Fruit fly (Drosophila melanogaster) whole organism, prepupa: Measurements from ENCODE around the gene Mcad.

Experiments
- Blimp-1 ChIP-seq: fragments of 200-800 bp; sonication (Bioruptor generic); optimal IDR thresholded peaks from 3 replicates; lab custom pipeline; 2017; ENCODE audit warnings: missing biosample characterization, missing genetic modification characterization, mild to moderate bottlenecking, moderate library complexity, missing genetic modification reagents
- CG4318 ChIP-seq: fragments of 200-800 bp; sonication (Bioruptor generic); optimal IDR thresholded peaks from 3 replicates; lab custom pipeline; 2017; ENCODE audit warnings: missing biosample characterization, mild to moderate bottlenecking, missing genetic modification characterization
- CG6808 ChIP-seq: fragments of 200-800 bp; sonication (Bioruptor generic); optimal IDR thresholded peaks from 3 replicates; lab custom pipeline; 2017; ENCODE audit warnings: missing biosample characterization, missing genetic modification characterization, mild to moderate bottlenecking, moderate library complexity, missing genetic modification reagents
- Hr4 ChIP-seq: fragments of 200-800 bp; sonication (Bioruptor generic); optimal IDR thresholded peaks from 3 replicates; lab custom pipeline; 2016; ENCODE audit warnings: missing biosample characterization, missing genetic modification characterization
- Sox102F ChIP-seq: fragments of 200-800 bp; sonication (Bioruptor generic); optimal IDR thresholded peaks from 2 replicates; lab custom pipeline; 2016; ENCODE audit warnings: missing biosample characterization, mild to moderate bottlenecking, missing genetic modification characterization
- achi ChIP-seq: fragments of 200-800 bp; sonication (Bioruptor generic); optimal IDR thresholded peaks from 3 replicates; lab custom pipeline; 2016; ENCODE audit warnings: missing biosample characterization, missing genetic modification characterization
- acj6 ChIP-seq: fragments of 200-800 bp; sonication (Bioruptor generic); optimal IDR thresholded peaks from 3 replicates; lab custom pipeline; 2016; ENCODE audit warnings: missing biosample characterization, missing genetic modification characterization
- dac ChIP-seq: fragments of 200-800 bp; sonication (Bioruptor generic); optimal IDR thresholded peaks from 2 replicates; lab custom pipeline; 2017; ENCODE audit warnings: missing biosample characterization, mild to moderate bottlenecking, missing genetic modification characterization
- dsx ChIP-seq: fragments of 200-800 bp; optimal IDR thresholded peaks from 3 replicates; lab custom pipeline; 2019; ENCODE audit warnings: missing biosample characterization, mild to moderate bottlenecking, missing genetic modification characterization, moderate library complexity; ENCODE audit not compliant: poor library complexity, severe bottlenecking

- TF ChIP-seq Sox102F (GFP tag; lab: Kevin White, UChicago): no peak
- TF ChIP-seq dac (GFP tag; lab: Kevin White, UChicago): no peak
- TF ChIP-seq CG4318 (GFP tag; lab: Kevin White, UChicago): no peak
- TF ChIP-seq acj6 (GFP tag; lab: Kevin White, UChicago): no peak
- no peak for TF ChIP-seq Blimp-1 (GFP tag; lab: Kevin White, UChicago)
- no peak for TF ChIP-seq CG6808 (GFP tag; lab: Kevin White, UChicago)
- TF ChIP-seq achi (GFP tag; lab: Kevin White, UChicago): no peak
- no peak for TF ChIP-seq Hr4
- no peak for TF ChIP-seq dsx (GFP tag; lab: Kevin White, UChicago)
These were observed 5.8 kb upstream of the Mcad start for dm6 chr3L:7713378-7713777.
